Fruit fly (Drosophila melanogaster) whole organism, embryonic: ENCODE measurements around the gene svr.

ENCODE experiments used
- Bteb2 ChIP-seq: fragments of 200-800 bp; sonication (Bioruptor generic); optimal IDR thresholded peaks from 2 replicates; lab custom pipeline; 2016; ENCODE audit warnings: missing biosample characterization, missing genetic modification characterization
- CG10462 ChIP-seq: fragments of 200-800 bp; sonication (Bioruptor generic); optimal IDR thresholded peaks from 2 replicates; lab custom pipeline; 2016; ENCODE audit warnings: missing biosample characterization, missing genetic modification characterization
- CG1233 ChIP-seq: fragments of 200-800 bp; sonication (Bioruptor generic); optimal IDR thresholded peaks from 4 replicates; lab custom pipeline; 2018; ENCODE audit warnings: missing biosample characterization, mild to moderate bottlenecking, missing genetic modification characterization
- CG13624 ChIP-seq: fragments of 200-800 bp; sonication (Bioruptor generic); optimal IDR thresholded peaks from 2 replicates; lab custom pipeline; 2016; ENCODE audit warnings: missing biosample characterization, missing genetic modification characterization
- CG15479 ChIP-seq: fragments of 200-800 bp; sonication (Bioruptor generic); optimal IDR thresholded peaks from 3 replicates; lab custom pipeline; 2019; ENCODE audit warnings: missing biosample characterization, mild to moderate bottlenecking, missing genetic modification characterization, moderate library complexity
- CG16813 ChIP-seq: fragments of 200-800 bp; sonication (Bioruptor generic); IDR thresholded peaks from 3 replicates; pipeline ENCODE4 v1.3.6; 2022; ENCODE audit warnings: missing biosample characterization, missing genetic modification characterization; ENCODE audit not compliant: partially characterized antibody
- CG17612 ChIP-seq: fragments of 200-800 bp; sonication (Bioruptor generic); IDR thresholded peaks from 2 replicates; pipeline ENCODE4 v1.3.6; 2022; ENCODE audit warnings: missing biosample characterization, missing genetic modification characterization
- CG17912 ChIP-seq: fragments of 200-800 bp; sonication (Bioruptor generic); optimal IDR thresholded peaks from 2 replicates; lab custom pipeline; 2018; ENCODE audit warnings: missing biosample characterization, mild to moderate bottlenecking, missing genetic modification characterization
- CG1832 ChIP-seq: fragments of 200-800 bp; sonication (Bioruptor generic); optimal IDR thresholded peaks from 2 replicates; lab custom pipeline; 2017; ENCODE audit warnings: missing biosample characterization, mild to moderate bottlenecking, missing genetic modification characterization, inconsistent platforms
- CG30403 ChIP-seq: fragments of 200-800 bp; sonication (Bioruptor generic); optimal IDR thresholded peaks from 3 replicates; lab custom pipeline; 2016; ENCODE audit warnings: missing biosample characterization, missing genetic modification characterization
- CG42726 ChIP-seq: fragments of 200-800 bp; sonication (Bioruptor generic); IDR thresholded peaks from 2 replicates; pipeline ENCODE4 v1.3.6; 2022; ENCODE audit warnings: missing biosample characterization, missing genetic modification characterization; ENCODE audit not compliant: partially characterized antibody
- CG7839 ChIP-seq: fragments of 200-800 bp; sonication (Bioruptor generic); optimal IDR thresholded peaks from 3 replicates; lab custom pipeline; 2018; ENCODE audit warnings: missing biosample characterization, mild to moderate bottlenecking, missing genetic modification characterization, moderate library complexity
- CG8944 ChIP-seq: fragments of 200-800 bp; sonication (Bioruptor generic); optimal IDR thresholded peaks from 3 replicates; lab custom pipeline; 2016; ENCODE audit warnings: missing biosample characterization, missing genetic modification characterization
- CG9876 ChIP-seq: fragments of 200-800 bp; sonication (Bioruptor generic); optimal IDR thresholded peaks from 2 replicates; lab custom pipeline; 2016; ENCODE audit warnings: missing biosample characterization, missing genetic modification characterization
- CkIIα-i1 ChIP-seq: fragments of 200-800 bp; sonication (Bioruptor generic); IDR thresholded peaks from 2 replicates; pipeline ENCODE4 v1.3.6; 2022; ENCODE audit warnings: missing biosample characterization, missing genetic modification characterization
- CrebB ChIP-seq: fragments of 200-800 bp; sonication (Bioruptor generic); optimal IDR thresholded peaks from 3 replicates; lab custom pipeline; 2018; ENCODE audit warnings: missing biosample characterization, mild to moderate bottlenecking, missing genetic modification characterization
- D ChIP-seq, 2 experiments: fragments of 200-800 bp in 1 of 2; fragments of >200 bp in 1 of 2; sonication (Bioruptor generic) in 1 of 2; optimal IDR thresholded peaks; 2 replicates in 1 of 2; 3 replicates in 1 of 2; lab custom pipeline; 2017; ENCODE audit warnings: mild to moderate bottlenecking in 1 of 2, missing biosample characterization in 1 of 2, missing genetic modification characterization in 1 of 2, missing genetic modification reagents in 1 of 2
- Dfd ChIP-seq, 2 experiments: fragments of >200 bp; optimal IDR thresholded peaks; 2 replicates each; lab custom pipeline; 2017; ENCODE audit warnings: missing biosample characterization in 2 of 2, missing genetic modification characterization in 2 of 2
- ERR ChIP-seq: fragments of 200-800 bp; sonication (Bioruptor generic); optimal IDR thresholded peaks from 2 replicates; lab custom pipeline; 2016; ENCODE audit warnings: missing biosample characterization, missing genetic modification characterization
- Eip74EF ChIP-seq, 2 experiments: fragments of 200-800 bp in 1 of 2; fragments of >200 bp in 1 of 2; sonication (Bioruptor generic) in 1 of 2; optimal IDR thresholded peaks; 2 replicates each; lab custom pipeline; 2017 to 2019; ENCODE audit warnings: missing biosample characterization in 2 of 2, missing genetic modification characterization in 2 of 2, mild to moderate bottlenecking in 1 of 2, moderate library complexity in 1 of 2
- Gug ChIP-seq: fragments of 200-800 bp; sonication (Bioruptor generic); IDR thresholded peaks from 4 replicates; pipeline ENCODE4 v1.3.6; 2022; ENCODE audit warnings: missing biosample characterization, missing genetic modification characterization
- HLH4C ChIP-seq: fragments of 200-800 bp; sonication (Bioruptor generic); IDR thresholded peaks from 3 replicates; pipeline ENCODE4 v1.3.6; 2022; ENCODE audit warnings: missing biosample characterization, missing genetic modification characterization; ENCODE audit not compliant: partially characterized antibody
- Lpt ChIP-seq: fragments of >200 bp; optimal IDR thresholded peaks from 2 replicates; lab custom pipeline; 2018; ENCODE audit warnings: missing biosample characterization, missing genetic modification characterization
- Mes4 ChIP-seq: fragments of 200-800 bp; sonication (Bioruptor generic); optimal IDR thresholded peaks from 2 replicates; lab custom pipeline; 2016; ENCODE audit warnings: missing biosample characterization, missing genetic modification characterization
- NC2β ChIP-seq: fragments of 200-800 bp; sonication (Bioruptor generic); optimal IDR thresholded peaks from 2 replicates; lab custom pipeline; 2016; ENCODE audit warnings: missing biosample characterization, missing genetic modification characterization
- Opbp ChIP-seq: fragments of 200-800 bp; sonication (Bioruptor generic); IDR thresholded peaks from 3 replicates; pipeline ENCODE4 v1.3.6; 2022; ENCODE audit warnings: missing biosample characterization, missing genetic modification characterization; ENCODE audit not compliant: partially characterized antibody
- Optix ChIP-seq: fragments of 200-800 bp; sonication (Bioruptor generic); IDR thresholded peaks from 3 replicates; pipeline ENCODE4 v1.3.6; 2022; ENCODE audit warnings: missing biosample characterization, missing genetic modification characterization
- Ptx1 ChIP-seq: fragments of 200-800 bp; sonication (Bioruptor generic); IDR thresholded peaks from 2 replicates; pipeline ENCODE4 v1.3.6; 2022; ENCODE audit warnings: missing biosample characterization, missing genetic modification characterization
- Side ChIP-seq: fragments of 200-800 bp; sonication (Bioruptor generic); optimal IDR thresholded peaks from 2 replicates; lab custom pipeline; 2016; ENCODE audit warnings: missing biosample characterization, missing genetic modification characterization
- ab ChIP-seq: fragments of 200-800 bp; sonication (Bioruptor generic); optimal IDR thresholded peaks from 2 replicates; lab custom pipeline; 2016; ENCODE audit warnings: missing biosample characterization, missing genetic modification characterization
- chm ChIP-seq: fragments of 200-800 bp; sonication (Bioruptor generic); IDR thresholded peaks from 2 replicates; pipeline ENCODE4 v1.3.6; 2022; ENCODE audit warnings: missing biosample characterization, missing genetic modification characterization
- corto ChIP-seq: fragments of 200-800 bp; sonication (Bioruptor generic); optimal IDR thresholded peaks from 2 replicates; lab custom pipeline; 2016; ENCODE audit warnings: missing biosample characterization, mild to moderate bottlenecking, missing genetic modification characterization, moderate library complexity
- crc ChIP-seq: fragments of 200-800 bp; sonication (Bioruptor generic); optimal IDR thresholded peaks from 2 replicates; lab custom pipeline; 2016; ENCODE audit warnings: missing biosample characterization, missing genetic modification characterization
- dm ChIP-seq: fragments of 200-800 bp; sonication (Bioruptor generic); optimal IDR thresholded peaks from 3 replicates; lab custom pipeline; 2016; ENCODE audit warnings: missing biosample characterization, missing genetic modification characterization
- fu2 ChIP-seq: fragments of 200-800 bp; sonication (Bioruptor generic); optimal IDR thresholded peaks from 2 replicates; lab custom pipeline; 2016; ENCODE audit warnings: missing biosample characterization, missing genetic modification characterization
- gsb-n ChIP-seq: fragments of 200-800 bp; sonication (Bioruptor generic); optimal IDR thresholded peaks from 3 replicates; lab custom pipeline; 2018; ENCODE audit warnings: missing biosample characterization, mild to moderate bottlenecking, missing genetic modification characterization
- ham ChIP-seq: fragments of 200-800 bp; sonication (Bioruptor generic); IDR thresholded peaks from 2 replicates; pipeline ENCODE4 v1.3.6; 2022; ENCODE audit warnings: missing biosample characterization, missing genetic modification characterization
- ind ChIP-seq: fragments of 200-800 bp; sonication (Bioruptor generic); optimal IDR thresholded peaks from 3 replicates; lab custom pipeline; 2016; ENCODE audit warnings: missing biosample characterization, missing genetic modification characterization
- lab ChIP-seq: fragments of 200-800 bp; sonication (Bioruptor generic); optimal IDR thresholded peaks from 3 replicates; lab custom pipeline; 2017; ENCODE audit warnings: missing biosample characterization, missing genetic modification characterization, mild to moderate bottlenecking, moderate library complexity, missing genetic modification reagents
- lov ChIP-seq, 2 experiments: fragments of 200-800 bp in 1 of 2; fragments of >200 bp in 1 of 2; sonication (Bioruptor generic) in 1 of 2; IDR thresholded peaks in 1 of 2; optimal IDR thresholded peaks in 1 of 2; 2 replicates in 1 of 2; 3 replicates in 1 of 2; pipeline versions ENCODE4 v1.3.6 to Lab custom; 2017 to 2022; ENCODE audit warnings: missing biosample characterization in 1 of 2, missing genetic modification characterization in 1 of 2
- luna ChIP-seq: fragments of 200-800 bp; sonication (Bioruptor generic); optimal IDR thresholded peaks from 2 replicates; lab custom pipeline; 2016; ENCODE audit warnings: missing biosample characterization, missing genetic modification characterization
- ranshi ChIP-seq: fragments of 200-800 bp; sonication (Bioruptor generic); IDR thresholded peaks from 2 replicates; pipeline ENCODE4 v1.3.6; 2022; ENCODE audit warnings: missing biosample characterization, missing genetic modification characterization
- repo ChIP-seq: fragments of 200-800 bp; sonication (Bioruptor generic); optimal IDR thresholded peaks from 2 replicates; lab custom pipeline; 2016; ENCODE audit warnings: missing biosample characterization, missing genetic modification characterization
- stc ChIP-seq: fragments of 200-800 bp; sonication (Bioruptor generic); IDR thresholded peaks from 2 replicates; pipeline ENCODE4 v1.3.6; 2022; ENCODE audit warnings: missing biosample characterization, missing genetic modification characterization
- tgo ChIP-seq: fragments of 200-800 bp; sonication (Bioruptor generic); IDR thresholded peaks from 3 replicates; pipeline ENCODE4 v1.3.6; 2022; ENCODE audit warnings: missing biosample characterization, missing genetic modification characterization
- tll ChIP-seq, 2 experiments: fragments of 200-800 bp in 1 of 2; fragments of >200 bp in 1 of 2; sonication (Bioruptor generic) in 1 of 2; optimal IDR thresholded peaks; 2 replicates each; lab custom pipeline; 2017 to 2019; ENCODE audit warnings: missing biosample characterization in 2 of 2, missing genetic modification characterization in 2 of 2, mild to moderate bottlenecking in 1 of 2, moderate library complexity in 1 of 2
- wdn ChIP-seq: fragments of 200-800 bp; sonication (Bioruptor generic); IDR thresholded peaks from 2 replicates; pipeline ENCODE4 v1.3.6; 2022; ENCODE audit warnings: missing biosample characterization, missing genetic modification characterization
- yki ChIP-seq: fragments of >200 bp; optimal IDR thresholded peaks from 3 replicates; lab custom pipeline; 2018
- zfh2 ChIP-seq: fragments of 200-800 bp; sonication (Bioruptor generic); optimal IDR thresholded peaks from 2 replicates; lab custom pipeline; 2016; ENCODE audit warnings: missing biosample characterization, missing genetic modification characterization

Gene svr

DNA sequence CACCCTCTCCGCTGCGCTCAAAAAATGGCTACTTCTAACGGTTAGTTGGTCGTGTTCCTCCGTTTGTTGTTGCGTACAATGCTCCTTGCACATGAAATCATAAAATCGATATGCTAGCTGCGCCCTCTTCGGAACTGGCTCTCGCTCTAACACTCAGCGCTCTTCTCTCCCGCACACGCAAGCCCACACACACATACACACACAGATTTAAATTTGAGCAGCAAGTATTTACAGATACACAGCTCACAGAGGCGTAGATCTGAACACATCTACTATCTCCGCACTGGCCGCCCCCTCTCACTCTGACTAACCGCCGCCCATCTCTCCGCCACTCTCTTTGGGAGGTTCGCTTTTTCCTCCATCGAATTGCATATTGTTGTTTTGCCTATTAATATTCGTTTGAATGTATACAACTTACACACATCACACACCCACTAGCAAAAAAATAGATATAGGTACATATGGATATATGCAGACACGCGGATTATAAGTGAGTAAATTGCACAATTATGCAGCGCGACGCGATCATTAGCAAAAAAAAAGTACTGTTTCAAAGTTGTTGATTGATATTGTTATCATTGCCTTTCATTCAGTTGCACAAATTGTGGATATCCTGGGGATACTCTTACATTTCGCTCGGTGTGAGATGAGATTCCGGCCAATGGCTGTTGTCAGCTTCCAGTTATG is 26.3 kb downstream of the svr start (continued):
- TF ChIP-seq tgo (peak; percentile 85), dm (GFP tag; lab: Kevin White, UChicago) (peak; percentile 54), Mes4 (GFP tag; lab: Kevin White, UChicago) (peak; percentile 73), CrebB (tag; lab: Kevin White, UChicago) (peak; percentile 79), CG9876 (GFP tag; lab: Kevin White, UChicago) (peak; percentile 82), Ptx1 (GFP tag; lab: Robert Waterston, UW) (peak; percentile 83), HLH4C (GFP tag; lab: Robert Waterston, UW) (no peak), CG1233 (GFP tag; lab: Kevin White, UChicago) (peak; percentile 82), CG8944 (GFP tag; lab: Kevin White, UChicago) (peak; percentile 84), corto (GFP tag; lab: Kevin White, UChicago) (peak; percentile 37), CG17612 (peak; percentile 52), ERR (peak; percentile 78), crc (peak; percentile 85), CkIIα-i1 (GFP tag; lab: Robert Waterston, UW) (no peak), gsb-n (tag; lab: Kevin White, UChicago) (peak; percentile 32), CG42726 (GFP tag; lab: Robert Waterston, UW) (no peak), chm (peak; percentile 92), D (optimal IDR thresholded peaks at IDR 0.05; lab: Kevin White, UChicago) (no peak), D (GFP tag; optimal IDR thresholded peaks at IDR 0.05; lab: Kevin White, UChicago) (peak; percentile 17), CG10462 (GFP tag; lab: Kevin White, UChicago) (peak; percentile 20), CG1832 (peak; percentile 57), Lpt (GFP tag; lab: Kevin White, UChicago) (no peak), Opbp (GFP tag; lab: Robert Waterston, UW) (no peak), ham (peak; percentile 61; the same call in 1 of the 2 replicates), lov (optimal IDR thresholded peaks at IDR 0.05; lab: Kevin White, UChicago) (no peak), lov (GFP tag; IDR thresholded peaks at IDR 0.05; lab: Robert Waterston, UW) (0 out of 3 replicates have a peak, but pooled peaks have one; percentile 62), lab (GFP tag; lab: Kevin White, UChicago) (peak; percentile 94), CG16813 (GFP tag; lab: Robert Waterston, UW) (no peak), repo (GFP tag; lab: Kevin White, UChicago) (peak; percentile 79), NC2β (GFP tag; lab: Kevin White, UChicago) (peak; percentile 84), Dfd (GFP tag; optimal IDR thresholded peaks at IDR 0.05; lab: Kevin White, UChicago) (no peak), CG13624 (GFP tag; lab: Kevin White, UChicago) (peak; percentile 93), Side (GFP tag; lab: Kevin White, UChicago) (peak; percentile 92), stc (peak; percentile 60), tll (GFP tag; optimal IDR thresholded peaks at IDR 0.05; lab: Kevin White, UChicago) (no peak), zfh2 (peak; percentile 94), ab (peak; percentile 93), CG7839 (tag; lab: Kevin White, UChicago) (peak; percentile 73), yki (lab: Kevin White, UChicago) (no peak), Optix (GFP tag; lab: Robert Waterston, UW) (peak; percentile 75), ranshi (GFP tag; lab: Robert Waterston, UW) (peak; percentile 86), ind (GFP tag; lab: Kevin White, UChicago) (peak; percentile 88), Gug (peak; percentile 96), wdn (GFP tag; lab: Robert Waterston, UW) (peak; percentile 78), CG30403 (GFP tag; lab: Kevin White, UChicago) (peak; percentile 87), luna (GFP tag; lab: Kevin White, UChicago) (peak; percentile 70), Bteb2 (GFP tag; lab: Kevin White, UChicago) (peak; percentile 67), fu2 (GFP tag; lab: Kevin White, UChicago) (peak; percentile 82), CG15479 (GFP tag; lab: Kevin White, UChicago) (peak; percentile 89), CG17912 (peak; percentile 74), Eip74EF (GFP tag; optimal IDR thresholded peaks at IDR 0.05; lab: Kevin White, UChicago) (peak in 1 of 2 experiments; percentile 22)
